Worm (Caenorhabditis elegans): Measurements from ENCODE around the gene T06E6.10.

Gene T06E6.10

ce11 chrV:15417822-15418221 is at the start of gene T06E6.10:
Gene T06E6.10 (plus strand): TSS chrV:15418122.
- TF ChIP-seq tbx-8 (GFP tag; optimal IDR thresholded peaks at IDR 0.05) (no peak), zip-8 (tag; optimal IDR thresholded peaks at IDR 0.05) (no peak), pha-4 (tag; optimal IDR thresholded peaks at IDR 0.05) (no peak), sem-2 (GFP tag; optimal IDR thresholded peaks at IDR 0.05) (no peak), M03D4.4 (tag; optimal IDR thresholded peaks at IDR 0.05) (no peak), ceh-39 (tag; optimal IDR thresholded peaks at IDR 0.05) (no peak), lin-32 (GFP tag; optimal IDR thresholded peaks at IDR 0.05) (no peak), ces-1 (GFP tag; optimal IDR thresholded peaks at IDR 0.05) (no peak), flh-1 (GFP tag; optimal IDR thresholded peaks at IDR 0.05) (no peak), elt-1 (tag; optimal IDR thresholded peaks at IDR 0.05; ENCODE audit: borderline replicate concordance, insufficient read depth) (no peak), lin-13 (tag; optimal IDR thresholded peaks at IDR 0.05) (no peak), unc-62 (GFP tag; optimal IDR thresholded peaks at IDR 0.05) (no peak), cnd-1 (tag; optimal IDR thresholded peaks at IDR 0.05) (no peak), ceh-83 (GFP tag; optimal IDR thresholded peaks at IDR 0.05) (no peak), nhr-237 (tag; optimal IDR thresholded peaks at IDR 0.05) (no peak), blmp-1 (tag; optimal IDR thresholded peaks at IDR 0.05) (no peak), drap-1 (GFP tag; optimal IDR thresholded peaks at IDR 0.05) (no peak), bed-3 (GFP tag; optimal IDR thresholded peaks at IDR 0.05) (no peak), ztf-11 (tag; optimal IDR thresholded peaks at IDR 0.05) (no peak), nhr-2 (tag; optimal IDR thresholded peaks at IDR 0.05) (no peak)

DNA sequence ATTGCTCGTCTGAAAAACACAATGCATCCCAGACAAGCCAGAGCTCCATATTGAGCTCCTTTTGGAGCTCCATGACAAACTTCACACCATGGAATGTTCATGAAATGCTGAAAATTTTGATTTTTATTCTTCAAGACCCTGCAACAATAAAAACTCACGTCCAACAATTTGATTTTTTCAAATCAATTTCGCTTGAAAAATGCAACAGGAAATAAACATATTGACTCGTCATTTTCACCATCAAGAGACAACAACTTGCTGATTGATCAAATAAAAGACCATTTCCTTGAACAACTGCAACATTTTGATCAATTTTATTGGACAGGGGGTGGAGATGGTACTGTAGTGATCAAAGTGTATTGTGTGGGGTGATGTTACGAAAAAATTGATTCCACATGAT is 48.2 kb upstream of the T06E6.10 start, which contains the start of gene nhr-269:
nhr-269 (minus strand) TSS at position 101 of the 400 bp plus-strand sequence.
- TF ChIP-seq cnd-1 (tag; optimal IDR thresholded peaks at IDR 0.05) (no peak), sem-2 (GFP tag; optimal IDR thresholded peaks at IDR 0.05) (no peak), unc-62 (GFP tag; optimal IDR thresholded peaks at IDR 0.05) (no peak), sptf-1 (tag; optimal IDR thresholded peaks at IDR 0.05) (no peak), nhr-12 (tag; optimal IDR thresholded peaks at IDR 0.05) (no peak), ztf-11 (tag; optimal IDR thresholded peaks at IDR 0.05) (no peak), ceh-43 (GFP tag; optimal IDR thresholded peaks at IDR 0.05) (no peak), ham-2 (GFP tag; optimal IDR thresholded peaks at IDR 0.05) (no peak), flh-1 (GFP tag; optimal IDR thresholded peaks at IDR 0.05) (no peak)

ce11 chrV:15376223-15376622 is 41.7 kb upstream of the T06E6.10 start, which contains the start of gene srh-52:
Gene srh-52 (minus strand): TSS chrV:15376323.
- no peak for TF ChIP-seq elt-3 (tag; optimal IDR thresholded peaks at IDR 0.05)
- no peak for TF ChIP-seq mab-5 (tag; optimal IDR thresholded peaks at IDR 0.05)
- no peak for TF ChIP-seq nhr-76 (tag; optimal IDR thresholded peaks at IDR 0.05)
- no peak for TF ChIP-seq tbx-8 (GFP tag; optimal IDR thresholded peaks at IDR 0.05)
- TF ChIP-seq mls-2 (tag; optimal IDR thresholded peaks at IDR 0.05): no peak
- no peak for TF ChIP-seq hlh-1 (tag; optimal IDR thresholded peaks at IDR 0.05)
- TF ChIP-seq blmp-1 (tag; optimal IDR thresholded peaks at IDR 0.05): no peak
- no peak for TF ChIP-seq lsy-2 (tag; optimal IDR thresholded peaks at IDR 0.05)
- TF ChIP-seq bed-3 (GFP tag; optimal IDR thresholded peaks at IDR 0.05): no peak
- no peak for TF ChIP-seq sem-2 (GFP tag; optimal IDR thresholded peaks at IDR 0.05)
- no peak for TF ChIP-seq flh-1 (GFP tag; optimal IDR thresholded peaks at IDR 0.05)
- no peak for TF ChIP-seq nhr-2 (tag; optimal IDR thresholded peaks at IDR 0.05)
- no peak for TF ChIP-seq mep-1 (tag; optimal IDR thresholded peaks at IDR 0.05)
- no peak for TF ChIP-seq snpc-4 (tag; optimal IDR thresholded peaks at IDR 0.05)

DNA sequence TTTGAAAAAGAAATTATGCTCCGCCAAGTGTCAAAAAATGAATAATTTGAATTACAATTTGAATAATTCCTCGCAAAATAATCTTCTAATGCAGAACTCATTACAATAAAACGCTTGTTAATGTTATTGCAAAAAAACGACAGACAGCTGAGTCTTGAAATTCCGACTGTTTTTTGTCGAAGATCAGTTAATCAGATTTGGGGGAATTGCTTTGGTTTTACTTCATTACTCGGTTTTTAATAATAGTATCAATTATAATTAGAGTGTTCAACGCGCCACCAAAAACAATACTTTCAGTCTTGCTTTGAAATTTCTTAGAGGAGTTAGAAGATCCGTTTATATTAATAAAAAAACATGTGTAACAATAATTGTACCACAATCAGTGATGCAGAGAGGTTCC is 40.0 kb upstream of the T06E6.10 start, which contains the start of gene srh-122:
srh-122 (minus strand) TSS at position 101 of the 400 bp plus-strand sequence.
- TF ChIP-seq nhr-2 (tag; optimal IDR thresholded peaks at IDR 0.05): no peak
- no peak for TF ChIP-seq bed-3 (GFP tag; optimal IDR thresholded peaks at IDR 0.05)
- no peak for TF ChIP-seq ham-2 (GFP tag; optimal IDR thresholded peaks at IDR 0.05)
- no peak for TF ChIP-seq unc-62 (GFP tag; optimal IDR thresholded peaks at IDR 0.05)
- no peak for TF ChIP-seq sem-2 (GFP tag; optimal IDR thresholded peaks at IDR 0.05)
- no peak for TF ChIP-seq blmp-1 (tag; optimal IDR thresholded peaks at IDR 0.05)

- TF ChIP-seq ceh-83 (GFP tag; optimal IDR thresholded peaks at IDR 0.05): no peak
- TF ChIP-seq mab-5 (tag; optimal IDR thresholded peaks at IDR 0.05): no peak
- TF ChIP-seq ceh-43 (GFP tag; optimal IDR thresholded peaks at IDR 0.05): no peak
- no peak for TF ChIP-seq lin-32 (GFP tag; optimal IDR thresholded peaks at IDR 0.05)
Measured at ce11 chrV:15379817-15380216, 38.1 kb upstream of the T06E6.10 start, which contains the start of gene srh-251. Gene srh-251 (minus strand): TSS chrV:15379917.
